Fruit fly (Drosophila melanogaster): ENCODE results near the gene CG17193.

CG17193 gene

DNA sequence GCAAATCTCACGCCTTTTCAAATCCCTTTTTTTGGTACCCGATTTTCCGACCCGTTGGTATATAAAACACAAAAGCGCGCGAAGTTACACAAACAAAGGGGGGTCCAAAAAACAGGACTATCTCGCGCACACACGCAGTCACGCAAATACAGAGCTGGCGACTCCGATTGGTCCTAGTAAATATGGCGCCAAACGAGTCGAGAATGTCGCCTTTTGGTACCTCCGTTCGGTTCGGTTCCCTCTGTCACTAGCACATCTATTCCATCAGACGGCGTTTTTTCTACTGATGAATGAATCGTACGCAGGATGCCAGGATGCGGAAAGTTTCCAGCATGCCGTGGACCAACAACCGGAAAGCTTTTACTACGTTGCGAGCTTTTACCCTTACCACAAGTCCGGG, at the start of gene CG17193:
CG17193 (minus strand) TSS at position 289 of the 400 bp plus-strand sequence.
- no peak for TF ChIP-seq rgr (GFP tag; optimal IDR thresholded peaks at IDR 0.05)
- no peak for TF ChIP-seq woc (GFP tag; optimal IDR thresholded peaks at IDR 0.05)
- no peak for TF ChIP-seq foxo (GFP tag; optimal IDR thresholded peaks at IDR 0.05)
- TF ChIP-seq sage (GFP tag; optimal IDR thresholded peaks at IDR 0.05): no peak
- no peak for TF ChIP-seq HLH106 (tag; optimal IDR thresholded peaks at IDR 0.05)
- TF ChIP-seq br (GFP tag; optimal IDR thresholded peaks at IDR 0.05): no peak
- TF ChIP-seq CG9705 (GFP tag; optimal IDR thresholded peaks at IDR 0.05): no peak
- no peak for TF ChIP-seq ey (GFP tag; optimal IDR thresholded peaks at IDR 0.05)
- TF ChIP-seq CrebA (GFP tag; optimal IDR thresholded peaks at IDR 0.05; ENCODE audit: borderline replicate concordance): no peak
- no peak for TF ChIP-seq jim (GFP tag; optimal IDR thresholded peaks at IDR 0.05)
- TF ChIP-seq sv (GFP tag; optimal IDR thresholded peaks at IDR 0.05): no peak
- TF ChIP-seq pan (optimal IDR thresholded peaks at IDR 0.05): no peak
- no peak for TF ChIP-seq Jra (GFP tag; optimal IDR thresholded peaks at IDR 0.05)
- no peak for TF ChIP-seq tai (GFP tag; optimal IDR thresholded peaks at IDR 0.05)

- no peak for TF ChIP-seq CG9705 (GFP tag; optimal IDR thresholded peaks at IDR 0.05)
- TF ChIP-seq Myc (optimal IDR thresholded peaks at IDR 0.05): no peak
- no peak for TF ChIP-seq GATAd (GFP tag; optimal IDR thresholded peaks at IDR 0.05)
- TF ChIP-seq Mio (GFP tag; optimal IDR thresholded peaks at IDR 0.05): no peak
- TF ChIP-seq foxo (GFP tag; optimal IDR thresholded peaks at IDR 0.05): no peak
- no peak for TF ChIP-seq OdsH (GFP tag; optimal IDR thresholded peaks at IDR 0.05)
- TF ChIP-seq tai (GFP tag; optimal IDR thresholded peaks at IDR 0.05): no peak
- TF ChIP-seq Vsx2 (GFP tag; optimal IDR thresholded peaks at IDR 0.05; ENCODE audit: partially characterized antibody): no peak
- no peak for TF ChIP-seq N (GFP tag; optimal IDR thresholded peaks at IDR 0.05)
- no peak for TF ChIP-seq fru (GFP tag; optimal IDR thresholded peaks at IDR 0.05)
- TF ChIP-seq br (GFP tag; optimal IDR thresholded peaks at IDR 0.05): no peak
- no peak for TF ChIP-seq dmrt93B (GFP tag; optimal IDR thresholded peaks at IDR 0.05)
- no peak for TF ChIP-seq HLH106 (tag; optimal IDR thresholded peaks at IDR 0.05)
- TF ChIP-seq Jra (GFP tag; optimal IDR thresholded peaks at IDR 0.05): no peak
- no peak for TF ChIP-seq Dif (GFP tag; optimal IDR thresholded peaks at IDR 0.05; ENCODE audit: partially characterized antibody)
These were observed 26.5 kb upstream of the CG17193 start, which contains the start of gene Rh3 for dm6 chr3R:20082350-20082749. Gene Rh3 (minus strand): TSS chr3R:20082450.

DNA sequence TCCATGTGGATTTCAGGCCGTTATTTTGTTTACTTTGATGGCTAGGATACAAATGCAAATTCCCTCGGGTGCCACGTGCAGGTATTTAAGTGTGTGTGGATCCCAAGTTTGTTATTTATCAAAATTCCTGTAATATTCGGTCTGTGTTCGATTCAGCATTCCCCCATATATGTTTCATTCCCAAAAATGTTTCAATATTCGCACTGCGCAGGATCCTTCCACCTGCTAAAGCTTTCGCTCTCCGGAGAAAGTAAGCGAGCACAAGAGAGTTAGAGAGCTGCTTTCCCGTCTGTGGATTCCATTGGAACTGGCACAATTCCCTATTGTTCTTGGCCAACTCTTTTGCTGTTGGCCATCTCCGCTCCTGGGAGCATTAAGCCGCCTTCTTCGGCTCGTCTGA, 24.3 kb upstream of the CG17193 start:
- TF ChIP-seq Dfd (GFP tag; optimal IDR thresholded peaks at IDR 0.05) (no peak), Myc (optimal IDR thresholded peaks at IDR 0.05) (no peak), N (GFP tag; optimal IDR thresholded peaks at IDR 0.05) (no peak), lola (GFP tag; optimal IDR thresholded peaks at IDR 0.05) (no peak), CrebA (GFP tag; optimal IDR thresholded peaks at IDR 0.05; ENCODE audit: borderline replicate concordance) (no peak), dsf (GFP tag; optimal IDR thresholded peaks at IDR 0.05; ENCODE audit: borderline replicate concordance) (no peak), usp (GFP tag; optimal IDR thresholded peaks at IDR 0.05) (no peak), sage (GFP tag; optimal IDR thresholded peaks at IDR 0.05) (no peak), GATAd (GFP tag; optimal IDR thresholded peaks at IDR 0.05) (no peak), Jra (GFP tag; optimal IDR thresholded peaks at IDR 0.05) (no peak), ey (GFP tag; optimal IDR thresholded peaks at IDR 0.05) (no peak), brk (GFP tag; optimal IDR thresholded peaks at IDR 0.05) (no peak), woc (GFP tag; optimal IDR thresholded peaks at IDR 0.05) (no peak), Rel (GFP tag; optimal IDR thresholded peaks at IDR 0.05) (no peak), Rel (tag; optimal IDR thresholded peaks at IDR 0.05) (no peak), Hnf4 (GFP tag; optimal IDR thresholded peaks at IDR 0.05) (no peak), CG9705 (GFP tag; optimal IDR thresholded peaks at IDR 0.05) (no peak), Hr78 (GFP tag; optimal IDR thresholded peaks at IDR 0.05) (no peak), psq (GFP tag; optimal IDR thresholded peaks at IDR 0.05) (no peak), h (GFP tag; optimal IDR thresholded peaks at IDR 0.05) (no peak), fru (GFP tag; optimal IDR thresholded peaks at IDR 0.05) (no peak)

DNA sequence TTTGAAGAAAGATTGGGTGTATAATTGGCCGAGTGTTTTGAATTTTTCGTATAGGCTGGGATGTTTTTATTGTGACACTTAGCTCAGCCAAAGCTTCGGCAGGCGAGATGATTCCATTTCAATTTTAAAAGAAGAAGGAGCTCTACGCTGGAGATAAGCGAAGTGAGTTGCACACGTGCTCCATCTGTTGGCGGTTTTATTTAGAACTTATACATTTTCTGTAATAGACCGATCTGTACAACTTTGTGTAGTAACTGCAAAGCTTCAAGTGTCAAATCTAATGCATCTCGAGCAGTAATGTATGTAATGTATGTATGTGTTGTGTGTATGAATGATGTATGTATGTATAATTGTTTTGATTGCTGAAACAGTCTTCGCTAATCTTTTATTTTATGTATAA, 10.5 kb upstream of the CG17193 start:
- TF ChIP-seq jim (GFP tag; optimal IDR thresholded peaks at IDR 0.05): no peak
- no peak for TF ChIP-seq CG9705 (GFP tag; optimal IDR thresholded peaks at IDR 0.05)
- no peak for TF ChIP-seq Dif (GFP tag; optimal IDR thresholded peaks at IDR 0.05; ENCODE audit: partially characterized antibody)
- TF ChIP-seq Rel (GFP tag; optimal IDR thresholded peaks at IDR 0.05): no peak
- no peak for TF ChIP-seq Rel (tag; optimal IDR thresholded peaks at IDR 0.05)
- no peak for TF ChIP-seq h (GFP tag; optimal IDR thresholded peaks at IDR 0.05)
- no peak for TF ChIP-seq rgr (GFP tag; optimal IDR thresholded peaks at IDR 0.05)
- TF ChIP-seq Hr78 (GFP tag; optimal IDR thresholded peaks at IDR 0.05): no peak
- no peak for TF ChIP-seq psq (GFP tag; optimal IDR thresholded peaks at IDR 0.05)
- TF ChIP-seq Abd-B (GFP tag; optimal IDR thresholded peaks at IDR 0.05): no peak
- no peak for TF ChIP-seq Myc (optimal IDR thresholded peaks at IDR 0.05)
- no peak for TF ChIP-seq Jra (GFP tag; optimal IDR thresholded peaks at IDR 0.05)
- TF ChIP-seq Sp1 (GFP tag; optimal IDR thresholded peaks at IDR 0.05): no peak
- TF ChIP-seq Vsx2 (GFP tag; optimal IDR thresholded peaks at IDR 0.05; ENCODE audit: partially characterized antibody): no peak
- no peak for TF ChIP-seq Hr83 (GFP tag; optimal IDR thresholded peaks at IDR 0.05; ENCODE audit: poor library complexity, severe bottlenecking)
- no peak for TF ChIP-seq usp (GFP tag; optimal IDR thresholded peaks at IDR 0.05)
- no peak for TF ChIP-seq N (GFP tag; optimal IDR thresholded peaks at IDR 0.05)
- no peak for TF ChIP-seq woc (GFP tag; optimal IDR thresholded peaks at IDR 0.05)
- TF ChIP-seq Hnf4 (GFP tag; optimal IDR thresholded peaks at IDR 0.05): no peak
- no peak for TF ChIP-seq Mio (GFP tag; optimal IDR thresholded peaks at IDR 0.05)

Data from whole organism, wandering third instar larva.